Worm (Caenorhabditis elegans) whole organism, young adult: ENCODE results near the gene fbxb-40.
A peak's percentile ranks its signal among the peaks of the same experiment; 100 is the strongest.

Source experiments
- C06A6.2 ChIP-seq: fragments of 200-800 bp; sonication (Bioruptor generic); conservative IDR thresholded peaks from 2 replicates; pipeline ENCODE4 v1.3.6; 2022; ENCODE audit warnings: missing genetic modification characterization, missing compliant biosample characterization
- D2030.7 ChIP-seq: fragments of 200-800 bp; sonication (Bioruptor generic); IDR thresholded peaks from 2 replicates; pipeline ENCODE4 v1.3.6; 2022; ENCODE audit warnings: missing genetic modification reagents, missing genetic modification characterization, missing compliant biosample characterization
- F55B11.4 ChIP-seq: sonication (generic microtip); optimal IDR thresholded peaks from 2 replicates; lab custom pipeline; 2016; ENCODE audit warnings: missing compliant biosample characterization, missing genetic modification characterization, borderline replicate concordance; ENCODE audit not compliant: insufficient read depth
- Y67H2A.10 ChIP-seq: fragments of 200-800 bp; sonication (Bioruptor generic); conservative IDR thresholded peaks from 2 replicates; pipeline ENCODE4 v1.3.6; 2022; ENCODE audit warnings: missing genetic modification reagents, missing genetic modification characterization, missing compliant biosample characterization
- Y79H2A.3 ChIP-seq: fragments of 200-800 bp; sonication (Bioruptor generic); conservative IDR thresholded peaks from 2 replicates; pipeline ENCODE4 v1.3.6; 2022; ENCODE audit warnings: missing genetic modification reagents, missing genetic modification characterization, missing compliant biosample characterization
- ZK185.1 ChIP-seq: sonication (generic microtip); optimal IDR thresholded peaks from 2 replicates; lab custom pipeline; 2016; ENCODE audit warnings: mild to moderate bottlenecking, missing genetic modification characterization, missing compliant biosample characterization; ENCODE audit not compliant: poor library complexity, severe bottlenecking
- ama-1 ChIP-seq, 3 experiments: fragments of 150-350 bp in 1 of 3; sonication (generic microtip) in 2 of 3; optimal IDR thresholded peaks; 2 replicates each; lab custom pipeline; 2014 to 2018; ENCODE audit warnings: missing biosample characterization in 2 of 3, missing genetic modification characterization in 2 of 3, missing genetic modification reagents in 2 of 3
- aptf-2 ChIP-seq: fragments of 200-800 bp; sonication (Bioruptor generic); conservative IDR thresholded peaks from 2 replicates; pipeline ENCODE4 v1.3.6; 2022; ENCODE audit warnings: missing genetic modification reagents, missing genetic modification characterization, missing compliant biosample characterization
- attf-5 ChIP-seq: fragments of 200-800 bp; sonication (Bioruptor generic); optimal IDR thresholded peaks from 2 replicates; lab custom pipeline; 2018; ENCODE audit warnings: mild to moderate bottlenecking, missing genetic modification characterization, missing compliant biosample characterization
- ccch-3 ChIP-seq: fragments of 200-800 bp; sonication (Bioruptor generic); optimal IDR thresholded peaks from 2 replicates; lab custom pipeline; 2018; ENCODE audit warnings: mild to moderate bottlenecking, missing genetic modification characterization, missing compliant biosample characterization
- ceh-27 ChIP-seq: fragments of 200-800 bp; sonication (Bioruptor generic); optimal IDR thresholded peaks from 2 replicates; lab custom pipeline; 2018; ENCODE audit warnings: mild to moderate bottlenecking, missing genetic modification characterization, moderate library complexity, missing compliant biosample characterization
- ceh-79 ChIP-seq: sonication (generic microtip); optimal IDR thresholded peaks from 2 replicates; lab custom pipeline; 2017; ENCODE audit warnings: mild to moderate bottlenecking, missing genetic modification characterization, missing compliant biosample characterization
- chd-7 ChIP-seq: sonication (generic microtip); optimal IDR thresholded peaks from 2 replicates; lab custom pipeline; 2016; ENCODE audit warnings: mild to moderate bottlenecking, missing genetic modification characterization, moderate library complexity, missing compliant biosample characterization
- die-1 ChIP-seq: sonication (generic microtip); optimal IDR thresholded peaks from 2 replicates; lab custom pipeline; 2016; ENCODE audit warnings: missing genotype, mild to moderate bottlenecking, missing genetic modification characterization, missing compliant biosample characterization
- dox-1 ChIP-seq: fragments of 200-800 bp; sonication (Bioruptor generic); IDR thresholded peaks from 2 replicates; pipeline ENCODE4 v1.3.6; 2022; ENCODE audit warnings: missing genetic modification reagents, missing genetic modification characterization, missing compliant biosample characterization
- dpff-1 ChIP-seq: sonication (generic microtip); optimal IDR thresholded peaks from 2 replicates; lab custom pipeline; 2017; ENCODE audit warnings: mild to moderate bottlenecking, missing genetic modification characterization, missing compliant biosample characterization
- efl-1 ChIP-seq: fragments of 150-350 bp; optimal IDR thresholded peaks from 2 replicates; lab custom pipeline; 2014; ENCODE audit warnings: missing biosample characterization, missing genetic modification reagents, missing genetic modification characterization
- ets-4 ChIP-seq: fragments of 200-800 bp; sonication (Bioruptor generic); optimal IDR thresholded peaks from 2 replicates; lab custom pipeline; 2018; ENCODE audit warnings: mild to moderate bottlenecking, missing genetic modification characterization, missing compliant biosample characterization
- gei-17 ChIP-seq: fragments of 200-800 bp; sonication (Bioruptor generic); optimal IDR thresholded peaks from 2 replicates; lab custom pipeline; 2018; ENCODE audit warnings: mild to moderate bottlenecking, missing genetic modification characterization, missing compliant biosample characterization
- hmg-1.2 ChIP-seq: fragments of 200-800 bp; sonication (Bioruptor generic); IDR thresholded peaks from 2 replicates; pipeline ENCODE4 v1.3.6; 2022; ENCODE audit warnings: missing genetic modification reagents, missing genetic modification characterization, missing compliant biosample characterization
- lin-26 ChIP-seq: fragments of 200-800 bp; sonication (Bioruptor generic); IDR thresholded peaks from 2 replicates; pipeline ENCODE4 v1.3.6; 2022; ENCODE audit warnings: missing genetic modification reagents, missing genetic modification characterization, missing compliant biosample characterization
- mel-28 ChIP-seq: sonication (generic microtip); optimal IDR thresholded peaks from 2 replicates; lab custom pipeline; 2016; ENCODE audit warnings: borderline replicate concordance, mild to moderate bottlenecking, missing genetic modification characterization, missing compliant biosample characterization
- nhr-80 ChIP-seq: sonication (generic microtip); optimal IDR thresholded peaks from 2 replicates; lab custom pipeline; 2016; ENCODE audit warnings: missing genetic modification characterization, missing compliant biosample characterization
- snpc-1.3 ChIP-seq: sonication (generic microtip); optimal IDR thresholded peaks from 2 replicates; lab custom pipeline; 2017; ENCODE audit warnings: missing genetic modification characterization, mild to moderate bottlenecking, missing compliant biosample characterization, antibody characterized with exemption, moderate library complexity, missing genotype, missing genetic modification reagents; ENCODE audit not compliant: insufficient read depth
- snpc-4 ChIP-seq, 5 experiments: fragments of 150-350 bp in 1 of 5; sonication (generic microtip) in 4 of 5; optimal IDR thresholded peaks; 2 replicates each; lab custom pipeline; 2014 to 2018; ENCODE audit warnings: missing genetic modification characterization in 5 of 5, missing biosample characterization in 3 of 5, antibody characterized with exemption in 2 of 5, mild to moderate bottlenecking in 2 of 5, missing compliant biosample characterization in 2 of 5, missing genotype in 2 of 5, moderate library complexity in 2 of 5, missing genetic modification reagents in 1 of 5
- unc-130 ChIP-seq: sonication (generic microtip); optimal IDR thresholded peaks from 2 replicates; lab custom pipeline; 2016; ENCODE audit warnings: missing genetic modification reagents, missing genetic modification characterization, missing compliant biosample characterization
- xnd-1 ChIP-seq: sonication (generic microtip); optimal IDR thresholded peaks from 2 replicates; lab custom pipeline; 2016; ENCODE audit warnings: missing genotype, missing genetic modification reagents, missing genetic modification characterization, missing compliant biosample characterization
- zfh-2 ChIP-seq: fragments of 200-800 bp; sonication (Bioruptor generic); conservative IDR thresholded peaks from 2 replicates; pipeline ENCODE4 v1.3.6; 2022; ENCODE audit warnings: missing genetic modification reagents, missing genetic modification characterization, missing compliant biosample characterization
- ztf-18 ChIP-seq: sonication (generic microtip); optimal IDR thresholded peaks from 2 replicates; lab custom pipeline; 2016; ENCODE audit warnings: missing genotype, mild to moderate bottlenecking, missing genetic modification characterization, missing compliant biosample characterization
- ztf-22 ChIP-seq: fragments of 200-800 bp; sonication (Bioruptor generic); optimal IDR thresholded peaks from 2 replicates; lab custom pipeline; 2018; ENCODE audit warnings: mild to moderate bottlenecking, missing genetic modification characterization, moderate library complexity, missing compliant biosample characterization

fbxb-40 gene

ce11 chrII:1071432-1071831, 21.7 kb upstream of the fbxb-40 start:
- TF ChIP-seq Y67H2A.10 (GFP tag; lab: Robert Waterston, UW): no peak
- no peak for TF ChIP-seq ceh-27
- no peak for TF ChIP-seq ets-4 (GFP tag; lab: Kevin White, UChicago)
- TF ChIP-seq ztf-18 (tag; lab: Kevin White, UChicago): no peak
- no peak for TF ChIP-seq xnd-1 (tag; lab: Kevin White, UChicago)
- TF ChIP-seq ceh-79 (tag; lab: Kevin White, UChicago): no peak
- TF ChIP-seq aptf-2 (GFP tag; lab: Robert Waterston, UW): no peak
- no peak for TF ChIP-seq zfh-2 (GFP tag; lab: Robert Waterston, UW)
- no peak for TF ChIP-seq D2030.7 (GFP tag; lab: Robert Waterston, UW)
- no peak for TF ChIP-seq ZK185.1
- TF ChIP-seq chd-7 (tag; lab: Kevin White, UChicago): no peak
- TF ChIP-seq efl-1 (GFP tag; lab: Kevin White, UChicago): no peak
- TF ChIP-seq C06A6.2 (GFP tag; lab: Robert Waterston, UW): no peak
- TF ChIP-seq dox-1 (GFP tag; lab: Robert Waterston, UW): no peak
- TF ChIP-seq ama-1 (optimal IDR thresholded peaks at IDR 0.05; lab: Kevin White, UChicago): no peak
- TF ChIP-seq ama-1 (GFP tag; optimal IDR thresholded peaks at IDR 0.05; lab: Kevin White, UChicago): no peak
- TF ChIP-seq mel-28 (tag; lab: Kevin White, UChicago): no peak
- no peak for TF ChIP-seq unc-130 (GFP tag; lab: Kevin White, UChicago)
- no peak for TF ChIP-seq hmg-1.2 (GFP tag; lab: Robert Waterston, UW)
- no peak for TF ChIP-seq lin-26 (GFP tag; lab: Robert Waterston, UW)
- TF ChIP-seq, all 124 proteins: peak for 0

ce11 chrII:1070875-1071274, 21.1 kb upstream of the fbxb-40 start, which contains the start of gene K02E7.12:
TSS of gene K02E7.12 (plus strand) at chrII:1071175.
- no peak for TF ChIP-seq snpc-1.3 (tag; lab: Kevin White, UChicago)
- no peak for TF ChIP-seq ceh-79 (tag; lab: Kevin White, UChicago)
- no peak for TF ChIP-seq attf-5 (GFP tag; lab: Kevin White, UChicago)
- no peak for TF ChIP-seq unc-130 (GFP tag; lab: Kevin White, UChicago)
- no peak for TF ChIP-seq Y79H2A.3 (GFP tag; lab: Robert Waterston, UW)

DNA sequence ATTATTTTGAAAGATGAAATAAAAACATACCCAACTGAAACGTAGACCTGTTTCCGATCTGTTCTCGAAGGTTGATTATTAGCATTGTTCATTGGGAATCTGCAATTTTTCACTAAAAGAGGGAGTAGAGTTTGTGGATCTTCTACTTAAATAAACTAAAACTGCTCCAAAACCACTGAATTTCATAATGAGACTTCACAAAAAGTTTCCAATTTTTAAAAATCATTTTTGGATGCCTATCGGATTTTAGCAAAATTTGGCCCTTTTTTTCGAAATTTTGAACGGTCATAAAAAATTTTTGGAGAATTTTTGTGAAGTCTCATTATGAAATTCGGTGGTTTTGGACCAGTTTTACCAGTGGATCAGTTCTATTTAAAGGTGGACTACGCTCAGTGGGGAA, 17.2 kb upstream of the fbxb-40 start, which contains the start of gene K02E7.10:
K02E7.10 (minus strand) TSS at position 101 of the 400 bp plus-strand sequence.
- TF ChIP-seq Y79H2A.3 (GFP tag; lab: Robert Waterston, UW) (no peak), dpff-1 (tag; lab: Kevin White, UChicago) (no peak), ccch-3 (GFP tag; lab: Kevin White, UChicago) (no peak), gei-17 (GFP tag; lab: Kevin White, UChicago) (no peak), ztf-22 (no peak), F55B11.4 (tag; lab: Kevin White, UChicago) (no peak)
- TF ChIP-seq, all 124 proteins: peak for 0

DNA sequence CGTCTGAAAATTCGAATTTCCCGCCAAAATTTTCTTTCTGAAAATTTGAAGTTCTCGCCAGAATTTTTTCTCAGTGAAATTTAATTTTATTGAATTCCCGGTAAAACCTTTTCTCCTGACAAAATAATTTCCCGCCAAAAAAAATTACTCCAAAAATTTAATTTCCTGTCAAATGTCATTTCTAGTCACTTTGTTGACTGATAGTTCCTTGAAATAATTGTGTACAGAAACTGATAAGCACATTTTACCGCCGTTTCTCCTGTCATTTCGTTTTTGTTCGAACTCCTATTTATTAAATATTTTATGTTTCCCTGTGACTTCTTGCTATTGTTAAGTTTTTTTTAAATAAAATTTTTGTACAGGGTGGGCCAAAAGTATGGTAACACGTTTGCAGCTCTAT, 14.2 kb upstream of the fbxb-40 start:
- TF ChIP-seq ztf-18 (tag; lab: Kevin White, UChicago): no peak
- peak; percentile 54 for TF ChIP-seq nhr-80 (tag; lab: Kevin White, UChicago)
- no peak for TF ChIP-seq snpc-4 (GFP tag; optimal IDR thresholded peaks at IDR 0.05; lab: Kevin White, UChicago)
- TF ChIP-seq snpc-4 (tag; optimal IDR thresholded peaks at IDR 0.05; lab: Kevin White, UChicago): no peak
- TF ChIP-seq die-1 (tag; lab: Kevin White, UChicago): no peak
